Fruit fly (Drosophila melanogaster): Measurements from ENCODE around the gene kek1.

kek1 gene

dm6 chr2L:12823624-12824023 is 1.0 kb upstream of the kek1 start:
- TF ChIP-seq CG4318 (GFP tag; optimal IDR thresholded peaks at IDR 0.05) (peak; percentile 55), achi (GFP tag; optimal IDR thresholded peaks at IDR 0.05) (peak; percentile 67), fkh (GFP tag; optimal IDR thresholded peaks at IDR 0.05) (no peak), Hr38 (GFP tag; optimal IDR thresholded peaks at IDR 0.05) (no peak), dac (GFP tag; optimal IDR thresholded peaks at IDR 0.05) (peak; percentile 1), ss (GFP tag; optimal IDR thresholded peaks at IDR 0.05) (peak in 1 of 2 experiments; percentile 54), dsx (GFP tag; optimal IDR thresholded peaks at IDR 0.05; ENCODE audit: poor library complexity, severe bottlenecking) (peak; percentile 70), fd85E (GFP tag; optimal IDR thresholded peaks at IDR 0.05) (no peak), CG31627 (GFP tag; optimal IDR thresholded peaks at IDR 0.05) (no peak), CG32006 (GFP tag; optimal IDR thresholded peaks at IDR 0.05) (peak; percentile 79), Gug (GFP tag; IDR thresholded peaks at IDR 0.05) (no peak), Blimp-1 (GFP tag; optimal IDR thresholded peaks at IDR 0.05) (peak; percentile 13), CG3032 (tag; optimal IDR thresholded peaks at IDR 0.05) (peak; percentile 82), cyc (GFP tag; optimal IDR thresholded peaks at IDR 0.05) (peak; percentile 7), CG7368 (GFP tag; optimal IDR thresholded peaks at IDR 0.05) (peak; percentile 44), CG8319 (GFP tag; optimal IDR thresholded peaks at IDR 0.05) (no peak), CG11902 (GFP tag; optimal IDR thresholded peaks at IDR 0.05) (peak; percentile 24), CG9139 (GFP tag; optimal IDR thresholded peaks at IDR 0.05) (peak; percentile 41), CG16779 (tag; optimal IDR thresholded peaks at IDR 0.05) (peak; percentile 26), CG6854 (GFP tag; optimal IDR thresholded peaks at IDR 0.05) (no peak), fd59A (GFP tag; optimal IDR thresholded peaks at IDR 0.05) (no peak), Eip93F (GFP tag; optimal IDR thresholded peaks at IDR 0.05) (no peak), CG6163 (GFP tag; IDR thresholded peaks at IDR 0.05) (peak; percentile 52; the same call in 1 of the 3 replicates), Sox14 (GFP tag; optimal IDR thresholded peaks at IDR 0.05) (no peak), CG3919 (GFP tag; optimal IDR thresholded peaks at IDR 0.05) (peak; percentile 53), eg (GFP tag; IDR thresholded peaks at IDR 0.05) (peak; percentile 48; the same call in 1 of the 3 replicates), Hr4 (GFP tag; optimal IDR thresholded peaks at IDR 0.05) (peak; percentile 12), acj6 (GFP tag; optimal IDR thresholded peaks at IDR 0.05) (peak; percentile 56), CG10631 (GFP tag; optimal IDR thresholded peaks at IDR 0.05) (peak; percentile 71), Sox15 (GFP tag; optimal IDR thresholded peaks at IDR 0.05) (peak; percentile 4), lz (GFP tag; optimal IDR thresholded peaks at IDR 0.05) (peak; percentile 35), salr (GFP tag; optimal IDR thresholded peaks at IDR 0.05) (peak in 1 of 2 experiments; percentile 60), Ets21C (GFP tag; optimal IDR thresholded peaks at IDR 0.05) (no peak), CG6276 (GFP tag; optimal IDR thresholded peaks at IDR 0.05) (peak; percentile 44), CG34406 (GFP tag; optimal IDR thresholded peaks at IDR 0.05) (peak; percentile 79), topi (GFP tag; optimal IDR thresholded peaks at IDR 0.05) (peak; percentile 15), CG8119 (GFP tag; IDR thresholded peaks at IDR 0.05) (peak; percentile 73), CG6808 (GFP tag; optimal IDR thresholded peaks at IDR 0.05) (no peak), Sox102F (GFP tag; optimal IDR thresholded peaks at IDR 0.05) (no peak), CG10669 (GFP tag; optimal IDR thresholded peaks at IDR 0.05) (peak; percentile 29), OdsH (GFP tag; optimal IDR thresholded peaks at IDR 0.05) (peak; percentile 60), CG6792 (GFP tag; optimal IDR thresholded peaks at IDR 0.05) (peak; percentile 51), esn (GFP tag; optimal IDR thresholded peaks at IDR 0.05) (peak; percentile 72), svp (GFP tag) (peak; percentile 73), Smox (GFP tag; optimal IDR thresholded peaks at IDR 0.05) (peak; percentile 10), Met (GFP tag; optimal IDR thresholded peaks at IDR 0.05) (peak; percentile 45), Eip78C (GFP tag) (peak; percentile 79), Lpt (GFP tag; optimal IDR thresholded peaks at IDR 0.05) (peak; percentile 22), CG11294 (GFP tag; IDR thresholded peaks at IDR 0.05) (no peak), CG15336 (GFP tag; IDR thresholded peaks at IDR 0.05) (peak; percentile 77), vri (GFP tag; optimal IDR thresholded peaks at IDR 0.05) (no peak), CG1621 (tag; optimal IDR thresholded peaks at IDR 0.05) (no peak)
